Fruit fly (Drosophila melanogaster): ENCODE results near the gene yellow-e2.
A peak's percentile ranks its signal among the peaks of the same experiment; 100 is the strongest.

yellow-e2 gene

dm6 chr3R:13406898-13407297 is at the start of gene yellow-e2:
TSS of gene yellow-e2 (minus strand) at chr3R:13406998.
- TF ChIP-seq cic (GFP tag; optimal IDR thresholded peaks at IDR 0.05) (no peak), CG7101 (tag; optimal IDR thresholded peaks at IDR 0.05) (no peak), CG5204 (GFP tag; optimal IDR thresholded peaks at IDR 0.05) (no peak), ovo (GFP tag; optimal IDR thresholded peaks at IDR 0.05) (no peak), bab1 (GFP tag; optimal IDR thresholded peaks at IDR 0.05) (no peak), tj (GFP tag; optimal IDR thresholded peaks at IDR 0.05) (no peak), CG12768 (GFP tag; optimal IDR thresholded peaks at IDR 0.05) (no peak), CG11617 (GFP tag; optimal IDR thresholded peaks at IDR 0.05) (no peak), toe (GFP tag; optimal IDR thresholded peaks at IDR 0.05) (no peak), CG14711 (tag; optimal IDR thresholded peaks at IDR 0.05) (no peak), CG33017 (tag; optimal IDR thresholded peaks at IDR 0.05) (no peak), Hr96 (GFP tag; optimal IDR thresholded peaks at IDR 0.05) (no peak), Crg-1 (GFP tag; optimal IDR thresholded peaks at IDR 0.05) (no peak), Clk (GFP tag; optimal IDR thresholded peaks at IDR 0.05) (no peak)

- TF ChIP-seq CG11617 (GFP tag; optimal IDR thresholded peaks at IDR 0.05), result no peak
- TF ChIP-seq CG1620 (GFP tag; optimal IDR thresholded peaks at IDR 0.05), result no peak
- peak; percentile 66 for TF ChIP-seq kay (GFP tag; ENCODE audit: borderline replicate concordance)
- no peak for TF ChIP-seq pad (GFP tag; optimal IDR thresholded peaks at IDR 0.05)
- TF ChIP-seq Clk (GFP tag; optimal IDR thresholded peaks at IDR 0.05), result no peak
- TF ChIP-seq ovo (GFP tag; optimal IDR thresholded peaks at IDR 0.05), result no peak
Observed at dm6 chr3R:13453955-13454354, 47.2 kb upstream of the yellow-e2 start.

- TF ChIP-seq CG33017 (tag; optimal IDR thresholded peaks at IDR 0.05) (no peak), Mnt (GFP tag; optimal IDR thresholded peaks at IDR 0.05) (no peak), CG5204 (GFP tag; optimal IDR thresholded peaks at IDR 0.05) (no peak), cnc (optimal IDR thresholded peaks at IDR 0.05) (no peak), ovo (GFP tag; optimal IDR thresholded peaks at IDR 0.05) (no peak), pad (GFP tag; optimal IDR thresholded peaks at IDR 0.05) (no peak), Hr96 (GFP tag; optimal IDR thresholded peaks at IDR 0.05) (no peak), tj (GFP tag; optimal IDR thresholded peaks at IDR 0.05) (no peak), Crg-1 (GFP tag; optimal IDR thresholded peaks at IDR 0.05) (no peak), CG14711 (tag; optimal IDR thresholded peaks at IDR 0.05) (no peak), cic (GFP tag; optimal IDR thresholded peaks at IDR 0.05) (no peak), CG7045 (GFP tag; optimal IDR thresholded peaks at IDR 0.05) (no peak)
Observed at dm6 chr3R:13452851-13453255, 46.1 kb upstream of the yellow-e2 start.

dm6 chr3R:13452261-13452660 is 45.5 kb upstream of the yellow-e2 start:
- TF ChIP-seq bab1 (GFP tag; optimal IDR thresholded peaks at IDR 0.05) (no peak), Crg-1 (GFP tag; optimal IDR thresholded peaks at IDR 0.05) (no peak), cic (GFP tag; optimal IDR thresholded peaks at IDR 0.05) (no peak), CG12768 (GFP tag; optimal IDR thresholded peaks at IDR 0.05) (no peak), CG7101 (tag; optimal IDR thresholded peaks at IDR 0.05) (no peak)

dm6 chr3R:13450338-13450737 is 43.5 kb upstream of the yellow-e2 start, which contains the start of gene side-IV:
TSS of gene side-IV (plus strand) at chr3R:13450590.
- TF ChIP-seq bab1 (GFP tag; optimal IDR thresholded peaks at IDR 0.05) (no peak), CG1620 (GFP tag; optimal IDR thresholded peaks at IDR 0.05) (no peak), CG33017 (tag; optimal IDR thresholded peaks at IDR 0.05) (no peak), CG11617 (GFP tag; optimal IDR thresholded peaks at IDR 0.05) (no peak), Clk (GFP tag; optimal IDR thresholded peaks at IDR 0.05) (no peak), Mnt (GFP tag; optimal IDR thresholded peaks at IDR 0.05) (no peak), cic (GFP tag; optimal IDR thresholded peaks at IDR 0.05) (no peak), CG7101 (tag; optimal IDR thresholded peaks at IDR 0.05) (no peak), tj (GFP tag; optimal IDR thresholded peaks at IDR 0.05) (no peak), Crg-1 (GFP tag; optimal IDR thresholded peaks at IDR 0.05) (no peak), CG7045 (GFP tag; optimal IDR thresholded peaks at IDR 0.05) (no peak), Hr96 (GFP tag; optimal IDR thresholded peaks at IDR 0.05) (no peak), CG5204 (GFP tag; optimal IDR thresholded peaks at IDR 0.05) (no peak), toe (GFP tag; optimal IDR thresholded peaks at IDR 0.05) (no peak), CG12768 (GFP tag; optimal IDR thresholded peaks at IDR 0.05) (no peak), pad (GFP tag; optimal IDR thresholded peaks at IDR 0.05) (no peak), ovo (GFP tag; optimal IDR thresholded peaks at IDR 0.05) (no peak), kay (GFP tag; ENCODE audit: borderline replicate concordance) (no peak), CG14711 (tag; optimal IDR thresholded peaks at IDR 0.05) (no peak), cnc (optimal IDR thresholded peaks at IDR 0.05) (no peak)

- no peak for TF ChIP-seq kay (GFP tag; ENCODE audit: borderline replicate concordance)
Observed at dm6 chr3R:13448354-13448753, 41.6 kb upstream of the yellow-e2 start.

- TF ChIP-seq CG12768 (GFP tag; optimal IDR thresholded peaks at IDR 0.05), result no peak
- TF ChIP-seq CG7045 (GFP tag; optimal IDR thresholded peaks at IDR 0.05), result no peak
- no peak for TF ChIP-seq kay (GFP tag; ENCODE audit: borderline replicate concordance)
- no peak for TF ChIP-seq ovo (GFP tag; optimal IDR thresholded peaks at IDR 0.05)
- no peak for TF ChIP-seq pad (GFP tag; optimal IDR thresholded peaks at IDR 0.05)
- TF ChIP-seq CG33017 (tag; optimal IDR thresholded peaks at IDR 0.05), result no peak
Observed at dm6 chr3R:13446489-13446888, 39.7 kb upstream of the yellow-e2 start.

dm6 chr3R:13446048-13446447 is 39.2 kb upstream of the yellow-e2 start:
- no peak for TF ChIP-seq kay (GFP tag; ENCODE audit: borderline replicate concordance)
- TF ChIP-seq Clk (GFP tag; optimal IDR thresholded peaks at IDR 0.05), result no peak
- TF ChIP-seq Hr96 (GFP tag; optimal IDR thresholded peaks at IDR 0.05), result no peak
- TF ChIP-seq CG33017 (tag; optimal IDR thresholded peaks at IDR 0.05), result no peak
- TF ChIP-seq bab1 (GFP tag; optimal IDR thresholded peaks at IDR 0.05), result no peak
- TF ChIP-seq CG5204 (GFP tag; optimal IDR thresholded peaks at IDR 0.05), result no peak
- TF ChIP-seq CG7101 (tag; optimal IDR thresholded peaks at IDR 0.05), result no peak
- no peak for TF ChIP-seq Mnt (GFP tag; optimal IDR thresholded peaks at IDR 0.05)
- no peak for TF ChIP-seq CG1620 (GFP tag; optimal IDR thresholded peaks at IDR 0.05)
- TF ChIP-seq CG11617 (GFP tag; optimal IDR thresholded peaks at IDR 0.05), result no peak
- no peak for TF ChIP-seq cnc (optimal IDR thresholded peaks at IDR 0.05)
- no peak for TF ChIP-seq toe (GFP tag; optimal IDR thresholded peaks at IDR 0.05)
- TF ChIP-seq tj (GFP tag; optimal IDR thresholded peaks at IDR 0.05), result no peak
- no peak for TF ChIP-seq Crg-1 (GFP tag; optimal IDR thresholded peaks at IDR 0.05)
- TF ChIP-seq CG12768 (GFP tag; optimal IDR thresholded peaks at IDR 0.05), result no peak

All from whole organism, adult.